Fruit fly (Drosophila melanogaster): ENCODE data around the gene CG14073.

The CG14073 gene

dm6 chr3L:18822450-18823220 lies 2.2 kb upstream of the CG14073 start, which contains the start of gene Cat (continued):
- TF ChIP-seq Dbx (GFP tag; IDR thresholded peaks at IDR 0.05): peak; percentile 67; the same call in 2 of the 3 replicates
- peak; percentile 70 to 82 for TF ChIP-seq Trl (optimal IDR thresholded peaks at IDR 0.05)
- peak; percentile 26 for TF ChIP-seq Trl (GFP tag; optimal IDR thresholded peaks at IDR 0.05)
- no peak for TF ChIP-seq dm (GFP tag; optimal IDR thresholded peaks at IDR 0.05)
- peak; percentile 84 for TF ChIP-seq CG4617 (GFP tag; optimal IDR thresholded peaks at IDR 0.05; ENCODE audit: borderline replicate concordance)
- TF ChIP-seq inv (GFP tag; IDR thresholded peaks at IDR 0.05; ENCODE audit: partially characterized antibody): peak; percentile 77
- TF ChIP-seq CG2678 (tag; optimal IDR thresholded peaks at IDR 0.05): peak; percentile 46
- TF ChIP-seq CG42726 (GFP tag; IDR thresholded peaks at IDR 0.05; ENCODE audit: partially characterized antibody): peak; percentile 50; the same call in 1 of the 2 replicates
- peak; percentile 30 for TF ChIP-seq CG17186 (GFP tag; optimal IDR thresholded peaks at IDR 0.05)
- TF ChIP-seq CG1792 (GFP tag; optimal IDR thresholded peaks at IDR 0.05): no peak
- peak; percentile 36 for TF ChIP-seq CG17385 (GFP tag; optimal IDR thresholded peaks at IDR 0.05)
- TF ChIP-seq hb (GFP tag; IDR thresholded peaks at IDR 0.05; ENCODE audit: partially characterized antibody): peak; percentile 73
- no peak for TF ChIP-seq fru (optimal IDR thresholded peaks at IDR 0.05)
- TF ChIP-seq Ptx1 (GFP tag; IDR thresholded peaks at IDR 0.05): no peak
- TF ChIP-seq ro (GFP tag; IDR thresholded peaks at IDR 0.05): no peak
- TF ChIP-seq CTCF (GFP tag; optimal IDR thresholded peaks at IDR 0.05): no peak
- no peak for TF ChIP-seq ara (GFP tag; IDR thresholded peaks at IDR 0.05)
- TF ChIP-seq CG2129 (GFP tag; IDR thresholded peaks at IDR 0.05; ENCODE audit: partially characterized antibody): peak; percentile 87
- peak; percentile 43; the same call in 1 of the 2 replicates for TF ChIP-seq Rfx (GFP tag; IDR thresholded peaks at IDR 0.05)
- TF ChIP-seq CG12104 (GFP tag; optimal IDR thresholded peaks at IDR 0.05): peak; percentile 22
- TF ChIP-seq zen2 (GFP tag; IDR thresholded peaks at IDR 0.05; ENCODE audit: partially characterized antibody): no peak; the same call in 2 of the 3 replicates
- TF ChIP-seq CG15011 (GFP tag; optimal IDR thresholded peaks at IDR 0.05): no peak
- TF ChIP-seq nau (GFP tag; optimal IDR thresholded peaks at IDR 0.05): peak; percentile 23
- TF ChIP-seq CG8944 (GFP tag; optimal IDR thresholded peaks at IDR 0.05): no peak
- peak; percentile 93 for TF ChIP-seq chinmo (GFP tag; IDR thresholded peaks at IDR 0.05; ENCODE audit: partially characterized antibody)
- peak; percentile 80 for TF ChIP-seq scrt (GFP tag; optimal IDR thresholded peaks at IDR 0.05)
- TF ChIP-seq CG10321 (GFP tag; IDR thresholded peaks at IDR 0.05): no peak
- no peak for TF ChIP-seq Dip3 (GFP tag; optimal IDR thresholded peaks at IDR 0.05)
- TF ChIP-seq Side (GFP tag; optimal IDR thresholded peaks at IDR 0.05): no peak
- no peak for TF ChIP-seq CG1529 (GFP tag; optimal IDR thresholded peaks at IDR 0.05)
- TF ChIP-seq dan (GFP tag; IDR thresholded peaks at IDR 0.05): no peak
- TF ChIP-seq CG31388 (GFP tag; optimal IDR thresholded peaks at IDR 0.05): no peak
- TF ChIP-seq CG9817 (tag; optimal IDR thresholded peaks at IDR 0.05): no peak
- TF ChIP-seq CG3065 (GFP tag; optimal IDR thresholded peaks at IDR 0.05): no peak
- TF ChIP-seq kni (GFP tag; optimal IDR thresholded peaks at IDR 0.05): peak; percentile 17
- TF ChIP-seq CG7928 (GFP tag; optimal IDR thresholded peaks at IDR 0.05): no peak
- peak; percentile 26 for TF ChIP-seq az2 (GFP tag; optimal IDR thresholded peaks at IDR 0.05)
- peak; percentile 3 for TF ChIP-seq CG8290 (GFP tag; optimal IDR thresholded peaks at IDR 0.05)
- peak in 1 of 2 experiments; percentile 53 for TF ChIP-seq CG8290 (tag; optimal IDR thresholded peaks at IDR 0.05)
- no peak for TF ChIP-seq klu (GFP tag; IDR thresholded peaks at IDR 0.05)
- no peak for TF ChIP-seq CG9876 (GFP tag; optimal IDR thresholded peaks at IDR 0.05)
- peak; percentile 29 for TF ChIP-seq CG10147 (GFP tag; optimal IDR thresholded peaks at IDR 0.05)
- no peak for TF ChIP-seq jing (GFP tag; optimal IDR thresholded peaks at IDR 0.05)
- TF ChIP-seq vfl (GFP tag; optimal IDR thresholded peaks at IDR 0.05): peak; percentile 52
- 0 out of 3 replicates have a peak, but pooled peaks have one; percentile 21 for TF ChIP-seq CG7357 (GFP tag; IDR thresholded peaks at IDR 0.05)
- TF ChIP-seq CG17612 (GFP tag; IDR thresholded peaks at IDR 0.05): no peak
- 0 out of 2 replicates have a peak, but pooled peaks have one; percentile 35 for TF ChIP-seq ranshi (GFP tag; IDR thresholded peaks at IDR 0.05)
- peak in 1 of 2 experiments; percentile 21 for TF ChIP-seq Hr51 (GFP tag; optimal IDR thresholded peaks at IDR 0.05)
- peak; percentile 59 for TF ChIP-seq CG2712 (tag; optimal IDR thresholded peaks at IDR 0.05)
- peak; percentile 15 for TF ChIP-seq NC2β (GFP tag; optimal IDR thresholded peaks at IDR 0.05)

Data from whole organism, embryonic.